Worm (Caenorhabditis elegans) whole organism, L2 larva: ENCODE results near the gene srg-25.

Experiments
- alr-1 ChIP-seq: fragments of 150-350 bp; optimal IDR thresholded peaks from 2 replicates; lab custom pipeline; 2014; ENCODE audit warnings: missing biosample characterization, missing genetic modification characterization
- egl-27 ChIP-seq: sonication (generic microtip); optimal IDR thresholded peaks from 3 replicates; lab custom pipeline; 2017; ENCODE audit warnings: missing biosample characterization, missing genetic modification reagents, missing genetic modification characterization
- lin-11 ChIP-seq: fragments of 150-350 bp; sonication (generic microtip); optimal IDR thresholded peaks from 2 replicates; lab custom pipeline; 2014; ENCODE audit warnings: missing biosample characterization, missing genetic modification characterization, inconsistent platforms, mixed read lengths
- lsy-2 ChIP-seq, 2 experiments: fragments of 150-350 bp in 1 of 2; sonication (generic microtip) in 1 of 2; optimal IDR thresholded peaks; 2 replicates each; lab custom pipeline; 2014 to 2017; ENCODE audit warnings: missing biosample characterization in 2 of 2, missing genetic modification characterization in 2 of 2
- mab-5 ChIP-seq: fragments of 150-350 bp; optimal IDR thresholded peaks from 2 replicates; lab custom pipeline; 2014; ENCODE audit warnings: missing biosample characterization, missing genetic modification characterization
- nhr-77 ChIP-seq: fragments of 150-350 bp; optimal IDR thresholded peaks from 2 replicates; lab custom pipeline; 2014; ENCODE audit warnings: missing biosample characterization, missing genetic modification characterization
- unc-55 ChIP-seq: fragments of 150-350 bp; sonication (generic microtip); optimal IDR thresholded peaks from 3 replicates; lab custom pipeline; 2014; ENCODE audit warnings: missing biosample characterization, missing genetic modification reagents, missing genetic modification characterization
- zag-1 ChIP-seq: fragments of 150-350 bp; optimal IDR thresholded peaks from 2 replicates; lab custom pipeline; 2014; ENCODE audit warnings: missing biosample characterization, missing genetic modification characterization

DNA sequence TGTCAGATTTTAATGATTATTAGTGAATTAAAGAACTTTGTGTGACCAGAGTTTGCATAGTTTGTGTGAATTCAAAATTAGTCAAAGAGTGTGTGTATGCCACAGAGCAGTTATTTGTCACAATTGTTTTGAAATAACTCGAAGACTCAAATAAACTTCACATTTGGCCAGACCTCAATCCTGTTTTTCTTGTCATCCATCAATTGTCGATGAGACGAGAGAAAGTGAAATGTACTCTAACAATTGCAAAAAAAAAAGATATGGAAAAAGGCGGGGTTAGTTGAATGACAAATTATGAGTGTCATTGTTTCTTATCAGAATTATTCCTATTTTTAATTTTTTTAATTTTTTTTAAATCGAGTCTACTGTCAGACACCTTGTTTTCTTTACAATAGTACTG lies 19.5 kb upstream of the srg-25 start, which contains the start of gene T09D3.8:
- no peak for TF ChIP-seq egl-27 (tag; lab: Kevin White, UChicago)
- TF ChIP-seq unc-55 (GFP tag; lab: Kevin White, UChicago) = no peak
- TF ChIP-seq mab-5 = no peak
- TF ChIP-seq lsy-2 (tag; optimal IDR thresholded peaks at IDR 0.05; lab: Kevin White, UChicago) = no peak
- TF ChIP-seq lin-11 (tag; lab: Kevin White, UChicago) = no peak
- no peak for TF ChIP-seq nhr-77
- TF ChIP-seq zag-1 = no peak
- TF ChIP-seq alr-1 (tag; lab: Kevin White, UChicago) = no peak
